Fruit fly (Drosophila melanogaster) whole organism, embryonic: ENCODE measurements around the gene CG43245.

Source experiments
- Ada2b ChIP-seq: fragments of 200-800 bp; sonication (Bioruptor generic); IDR thresholded peaks from 2 replicates; pipeline ENCODE4 v1.3.6; 2022; ENCODE audit warnings: missing biosample characterization, missing genetic modification characterization
- Antp ChIP-seq: fragments of 200-800 bp; sonication (Bioruptor generic); optimal IDR thresholded peaks from 3 replicates; lab custom pipeline; 2016; ENCODE audit warnings: missing biosample characterization, missing genetic modification characterization
- Asciz ChIP-seq: fragments of 200-800 bp; sonication (Bioruptor generic); optimal IDR thresholded peaks from 2 replicates; lab custom pipeline; 2017; ENCODE audit warnings: missing biosample characterization, mild to moderate bottlenecking, missing genetic modification characterization, missing genetic modification reagents
- CG11085 ChIP-seq: fragments of 200-800 bp; sonication (Bioruptor generic); IDR thresholded peaks from 2 replicates; pipeline ENCODE4 v1.3.6; 2022; ENCODE audit warnings: missing biosample characterization, missing genetic modification characterization
- CG14014 ChIP-seq: fragments of 200-800 bp; sonication (Bioruptor generic); IDR thresholded peaks from 2 replicates; pipeline ENCODE4 v1.3.6; 2022; ENCODE audit warnings: missing biosample characterization, missing genetic modification characterization
- CG14441 ChIP-seq: fragments of 200-800 bp; sonication (Bioruptor generic); IDR thresholded peaks from 2 replicates; pipeline ENCODE4 v1.3.6; 2022; ENCODE audit warnings: missing biosample characterization, missing genetic modification characterization
- CG1602 ChIP-seq: fragments of 200-800 bp; sonication (Bioruptor generic); optimal IDR thresholded peaks from 3 replicates; lab custom pipeline; 2016; ENCODE audit warnings: missing biosample characterization, missing genetic modification characterization
- CG16813 ChIP-seq: fragments of 200-800 bp; sonication (Bioruptor generic); IDR thresholded peaks from 3 replicates; pipeline ENCODE4 v1.3.6; 2022; ENCODE audit warnings: missing biosample characterization, missing genetic modification characterization; ENCODE audit not compliant: partially characterized antibody
- CG17186 ChIP-seq: fragments of 200-800 bp; sonication (Bioruptor generic); optimal IDR thresholded peaks from 3 replicates; lab custom pipeline; 2017; ENCODE audit warnings: missing biosample characterization, missing genetic modification reagents, missing genetic modification characterization
- CG17612 ChIP-seq: fragments of 200-800 bp; sonication (Bioruptor generic); IDR thresholded peaks from 2 replicates; pipeline ENCODE4 v1.3.6; 2022; ENCODE audit warnings: missing biosample characterization, missing genetic modification characterization
- CG17802 ChIP-seq: fragments of 200-800 bp; sonication (Bioruptor generic); optimal IDR thresholded peaks from 2 replicates; lab custom pipeline; 2018; ENCODE audit warnings: missing biosample characterization, mild to moderate bottlenecking, missing genetic modification characterization, moderate library complexity
- CG18599 ChIP-seq: fragments of 200-800 bp; sonication (Bioruptor generic); optimal IDR thresholded peaks from 3 replicates; lab custom pipeline; 2017; ENCODE audit warnings: missing biosample characterization, missing genetic modification characterization, mild to moderate bottlenecking, moderate library complexity, missing genetic modification reagents
- CG18764 ChIP-seq: fragments of 200-800 bp; sonication (Bioruptor generic); optimal IDR thresholded peaks from 3 replicates; lab custom pipeline; 2016; ENCODE audit warnings: missing biosample characterization, missing genetic modification characterization
- CG4328 ChIP-seq: fragments of 200-800 bp; sonication (Bioruptor generic); optimal IDR thresholded peaks from 3 replicates; lab custom pipeline; 2017; ENCODE audit warnings: missing biosample characterization, missing genetic modification reagents, missing genetic modification characterization
- CG6272 ChIP-seq: fragments of 200-800 bp; sonication (Bioruptor generic); IDR thresholded peaks from 2 replicates; pipeline ENCODE4 v1.3.6; 2022; ENCODE audit warnings: missing biosample characterization, missing genetic modification characterization
- CG6689 ChIP-seq: fragments of 200-800 bp; sonication (Bioruptor generic); IDR thresholded peaks from 2 replicates; pipeline ENCODE4 v1.3.6; 2022; ENCODE audit warnings: missing biosample characterization, missing genetic modification characterization
- CG7987 ChIP-seq: fragments of 200-800 bp; sonication (Bioruptor generic); optimal IDR thresholded peaks from 2 replicates; lab custom pipeline; 2018; ENCODE audit warnings: missing biosample characterization, mild to moderate bottlenecking, missing genetic modification characterization, moderate library complexity
- CG9215 ChIP-seq: fragments of 200-800 bp; sonication (Bioruptor generic); IDR thresholded peaks from 2 replicates; pipeline ENCODE4 v1.3.6; 2022; ENCODE audit warnings: missing biosample characterization, missing genetic modification characterization
- D ChIP-seq, 2 experiments: fragments of 200-800 bp in 1 of 2; fragments of >200 bp in 1 of 2; sonication (Bioruptor generic) in 1 of 2; optimal IDR thresholded peaks; 2 replicates in 1 of 2; 3 replicates in 1 of 2; lab custom pipeline; 2017; ENCODE audit warnings: mild to moderate bottlenecking in 1 of 2, missing biosample characterization in 1 of 2, missing genetic modification characterization in 1 of 2, missing genetic modification reagents in 1 of 2
- Dbx ChIP-seq: fragments of 200-800 bp; sonication (Bioruptor generic); IDR thresholded peaks from 3 replicates; pipeline ENCODE4 v1.3.6; 2022; ENCODE audit warnings: missing biosample characterization, missing genetic modification characterization
- Dll ChIP-seq: fragments of 200-800 bp; sonication (Bioruptor generic); IDR thresholded peaks from 4 replicates; pipeline ENCODE4 v1.3.6; 2022; ENCODE audit warnings: missing biosample characterization, missing genetic modification characterization; ENCODE audit not compliant: partially characterized antibody
- Lim3 ChIP-seq: fragments of 200-800 bp; sonication (Bioruptor generic); IDR thresholded peaks from 2 replicates; pipeline ENCODE4 v1.3.6; 2022; ENCODE audit warnings: missing biosample characterization, missing genetic modification characterization
- Lpt ChIP-seq: fragments of >200 bp; optimal IDR thresholded peaks from 2 replicates; lab custom pipeline; 2018; ENCODE audit warnings: missing biosample characterization, missing genetic modification characterization
- Mrtf ChIP-seq: fragments of 200-800 bp; sonication (Bioruptor generic); IDR thresholded peaks from 3 replicates; pipeline ENCODE4 v1.3.6; 2022; ENCODE audit warnings: missing biosample characterization, missing genetic modification characterization
- Nf-YC ChIP-seq: fragments of 200-800 bp; optimal IDR thresholded peaks from 3 replicates; lab custom pipeline; 2019; ENCODE audit warnings: missing biosample characterization, mild to moderate bottlenecking, missing genetic modification characterization, moderate library complexity
- Oaz ChIP-seq: fragments of 200-800 bp; sonication (Bioruptor generic); IDR thresholded peaks from 2 replicates; pipeline ENCODE4 v1.3.6; 2022; ENCODE audit warnings: missing biosample characterization, missing genetic modification characterization
- Ravus ChIP-seq: fragments of 200-800 bp; sonication (Bioruptor generic); IDR thresholded peaks from 2 replicates; pipeline ENCODE4 v1.3.6; 2022; ENCODE audit warnings: missing biosample characterization, missing genetic modification characterization
- Sox100B ChIP-seq: fragments of 200-800 bp; sonication (Bioruptor generic); optimal IDR thresholded peaks from 3 replicates; lab custom pipeline; 2018; ENCODE audit warnings: missing biosample characterization, mild to moderate bottlenecking, missing genetic modification characterization
- Stat92E ChIP-seq, 3 experiments: fragments of >200 bp in 2 of 3; fragments of 200-800 bp in 1 of 3; sonication (Bioruptor generic) in 1 of 3; optimal IDR thresholded peaks; 2 replicates each; lab custom pipeline; 2017 to 2019; ENCODE audit warnings: missing biosample characterization in 3 of 3, missing genetic modification characterization in 3 of 3, mild to moderate bottlenecking in 1 of 3, moderate library complexity in 1 of 3
- Tbp ChIP-seq: fragments of >200 bp; optimal IDR thresholded peaks from 2 replicates; lab custom pipeline; 2018; ENCODE audit warnings: missing biosample characterization, missing genetic modification characterization
- ash1 ChIP-seq: fragments of 200-800 bp; sonication (Bioruptor generic); optimal IDR thresholded peaks from 2 replicates; lab custom pipeline; 2018; ENCODE audit warnings: missing biosample characterization, mild to moderate bottlenecking, missing genetic modification characterization
- bab2 ChIP-seq: fragments of 200-800 bp; sonication (Bioruptor generic); optimal IDR thresholded peaks from 2 replicates; lab custom pipeline; 2016; ENCODE audit warnings: missing biosample characterization, missing genetic modification characterization
- bowl ChIP-seq: fragments of 200-800 bp; sonication (Bioruptor generic); IDR thresholded peaks from 2 replicates; pipeline ENCODE4 v1.3.6; 2022; ENCODE audit warnings: missing biosample characterization, missing genetic modification characterization
- chm ChIP-seq: fragments of 200-800 bp; sonication (Bioruptor generic); IDR thresholded peaks from 2 replicates; pipeline ENCODE4 v1.3.6; 2022; ENCODE audit warnings: missing biosample characterization, missing genetic modification characterization
- dm ChIP-seq: fragments of 200-800 bp; sonication (Bioruptor generic); optimal IDR thresholded peaks from 3 replicates; lab custom pipeline; 2016; ENCODE audit warnings: missing biosample characterization, missing genetic modification characterization
- dpn ChIP-seq, 2 experiments: fragments of 200-800 bp; sonication (Bioruptor generic); optimal IDR thresholded peaks; 3 replicates each; lab custom pipeline; 2016; ENCODE audit warnings: missing biosample characterization in 2 of 2, missing genetic modification characterization in 2 of 2
- fd3F ChIP-seq: fragments of 200-800 bp; sonication (Bioruptor generic); optimal IDR thresholded peaks from 2 replicates; lab custom pipeline; 2018; ENCODE audit warnings: missing biosample characterization, mild to moderate bottlenecking, missing genetic modification characterization, moderate library complexity
- fd64A ChIP-seq: fragments of 200-800 bp; sonication (Bioruptor generic); optimal IDR thresholded peaks from 3 replicates; lab custom pipeline; 2018; ENCODE audit warnings: missing biosample characterization, mild to moderate bottlenecking, missing genetic modification characterization
- gcm ChIP-seq: fragments of 200-800 bp; sonication (Bioruptor generic); optimal IDR thresholded peaks from 2 replicates; lab custom pipeline; 2019; ENCODE audit warnings: missing biosample characterization, mild to moderate bottlenecking, missing genetic modification characterization, moderate library complexity
- gcm2 ChIP-seq: fragments of 200-800 bp; sonication (Bioruptor generic); optimal IDR thresholded peaks from 2 replicates; lab custom pipeline; 2016; ENCODE audit warnings: missing biosample characterization, missing genetic modification characterization
- h ChIP-seq: fragments of >200 bp; optimal IDR thresholded peaks from 2 replicates; lab custom pipeline; 2017
- ken ChIP-seq: fragments of 200-800 bp; sonication (Bioruptor generic); IDR thresholded peaks from 3 replicates; pipeline ENCODE4 v1.3.6; 2022; ENCODE audit warnings: missing biosample characterization, missing genetic modification characterization
- luna ChIP-seq: fragments of 200-800 bp; sonication (Bioruptor generic); optimal IDR thresholded peaks from 2 replicates; lab custom pipeline; 2016; ENCODE audit warnings: missing biosample characterization, missing genetic modification characterization
- maf-S ChIP-seq: fragments of 200-800 bp; sonication (Bioruptor generic); optimal IDR thresholded peaks from 2 replicates; lab custom pipeline; 2016; ENCODE audit warnings: missing biosample characterization, missing genetic modification characterization
- pfk ChIP-seq: fragments of 200-800 bp; sonication (Bioruptor generic); optimal IDR thresholded peaks from 2 replicates; lab custom pipeline; 2018; ENCODE audit warnings: missing biosample characterization, mild to moderate bottlenecking, missing genetic modification characterization, moderate library complexity
- seq ChIP-seq: fragments of 200-800 bp; sonication (Bioruptor generic); IDR thresholded peaks from 2 replicates; pipeline ENCODE4 v1.3.6; 2022; ENCODE audit warnings: missing biosample characterization, missing genetic modification characterization
- stwl ChIP-seq: fragments of 200-800 bp; sonication (Bioruptor generic); optimal IDR thresholded peaks from 3 replicates; lab custom pipeline; 2018; ENCODE audit warnings: missing biosample characterization, mild to moderate bottlenecking, missing genetic modification characterization, moderate library complexity
- trh ChIP-seq: fragments of 200-800 bp; sonication (Bioruptor generic); optimal IDR thresholded peaks from 2 replicates; lab custom pipeline; 2016; ENCODE audit warnings: missing biosample characterization, missing genetic modification characterization
- usp ChIP-seq: fragments of >200 bp; optimal IDR thresholded peaks from 2 replicates; lab custom pipeline; 2017; ENCODE audit warnings: missing biosample characterization, missing genetic modification characterization
- wek ChIP-seq: fragments of 200-800 bp; sonication (Bioruptor generic); optimal IDR thresholded peaks from 3 replicates; lab custom pipeline; 2018; ENCODE audit warnings: missing biosample characterization, mild to moderate bottlenecking, missing genetic modification characterization, moderate library complexity

The CG43245 gene

dm6 chr3L:10783015-10783675 is 11.4 kb downstream of the CG43245 start (continued):
- TF ChIP-seq CG17612 (GFP tag; lab: Robert Waterston, UW) (no peak), luna (no peak), dm (no peak), gcm2 (GFP tag; lab: Kevin White, UChicago) (no peak), CG14441 (GFP tag; lab: Robert Waterston, UW) (no peak), trh (GFP tag; lab: Kevin White, UChicago) (peak; percentile 35), fd3F (no peak), CG16813 (GFP tag; lab: Robert Waterston, UW) (no peak), Oaz (GFP tag; lab: Robert Waterston, UW) (no peak), Asciz (GFP tag; lab: Kevin White, UChicago) (peak; percentile 74), Dbx (GFP tag; lab: Robert Waterston, UW) (no peak), Stat92E (GFP tag; optimal IDR thresholded peaks at IDR 0.05; lab: Kevin White, UChicago) (peak in 1 of 3 experiments; percentile 74), CG14014 (GFP tag; lab: Robert Waterston, UW) (0 out of 2 replicates have a peak, but pooled peaks have one; percentile 16), CG18764 (GFP tag; lab: Kevin White, UChicago) (peak; percentile 75), dpn (GFP tag; optimal IDR thresholded peaks at IDR 0.05; lab: Kevin White, UChicago) (peak in 1 of 2 experiments; percentile 56), CG18599 (GFP tag; lab: Kevin White, UChicago) (peak; percentile 29), Tbp (GFP tag; lab: Kevin White, UChicago) (no peak), CG9215 (no peak), Mrtf (GFP tag; lab: Robert Waterston, UW) (no peak), Dll (GFP tag; lab: Robert Waterston, UW) (no peak), Ravus (GFP tag; lab: Robert Waterston, UW) (no peak), gcm (GFP tag; lab: Kevin White, UChicago) (peak; percentile 81), maf-S (GFP tag; lab: Kevin White, UChicago) (no peak), chm (GFP tag; lab: Robert Waterston, UW) (peak; percentile 52; the same call in 1 of the 2 replicates), wek (GFP tag; lab: Kevin White, UChicago) (peak; percentile 12), seq (no peak), ken (GFP tag; lab: Robert Waterston, UW) (peak; percentile 42; the same call in 1 of the 3 replicates), usp (GFP tag; lab: Kevin White, UChicago) (no peak), fd64A (GFP tag; lab: Kevin White, UChicago) (no peak), CG17186 (GFP tag; lab: Kevin White, UChicago) (no peak), CG6272 (GFP tag; lab: Robert Waterston, UW) (no peak), CG4328 (GFP tag; lab: Kevin White, UChicago) (peak; percentile 17), CG1602 (peak; percentile 68), stwl (tag; lab: Kevin White, UChicago) (peak; percentile 21), h (lab: Kevin White, UChicago) (no peak), D (optimal IDR thresholded peaks at IDR 0.05; lab: Kevin White, UChicago) (no peak), D (GFP tag; optimal IDR thresholded peaks at IDR 0.05; lab: Kevin White, UChicago) (peak; percentile 89), Lim3 (no peak), Sox100B (peak; percentile 73), pfk (no peak), bab2 (peak; percentile 50), Antp (no peak), ash1 (GFP tag; lab: Kevin White, UChicago) (no peak), Nf-YC (tag; lab: Kevin White, UChicago) (no peak), CG7987 (GFP tag; lab: Kevin White, UChicago) (no peak), CG6689 (GFP tag; lab: Robert Waterston, UW) (peak; percentile 80), Ada2b (no peak), bowl (no peak), Lpt (GFP tag; lab: Kevin White, UChicago) (no peak), CG17802 (tag; lab: Kevin White, UChicago) (peak; percentile 31), CG11085 (GFP tag; lab: Robert Waterston, UW) (no peak)
